Comparison of ENCODE assay signal across 8 worm cellular contexts in genomic region chrIV:2316796-2317195, ce11.
TF ChIP-seq lines count a peak whose summit lies in the region.

No protein-coding gene starts in this region.

TF ChIP-seq in whole organism, L1 larva, 84 proteins besides CTCF, POLR2A, EP300 and RAD21 (continues in another document):
- TF ChIP-seq lin-35 (GFP tag; optimal IDR thresholded peaks at IDR 0.05; lab: Kevin White, UChicago) = peak; percentile 81 to 92
- TF ChIP-seq pax-3 (tag; optimal IDR thresholded peaks at IDR 0.05; lab: Kevin White, UChicago) = no peak
- TF ChIP-seq ztf-11 (tag; optimal IDR thresholded peaks at IDR 0.05; lab: Kevin White, UChicago) = no peak
- TF ChIP-seq nhr-47 (tag; optimal IDR thresholded peaks at IDR 0.05; lab: Kevin White, UChicago) = peak; percentile 43
- peak; percentile 83 for TF ChIP-seq lin-14 (GFP tag; optimal IDR thresholded peaks at IDR 0.05; lab: Kevin White, UChicago)
- TF ChIP-seq tlp-1 (tag; optimal IDR thresholded peaks at IDR 0.05; lab: Kevin White, UChicago) = no peak
- peak; percentile 79 for TF ChIP-seq lin-15B (tag; optimal IDR thresholded peaks at IDR 0.05; lab: Kevin White, UChicago)
- peak; percentile 22 for TF ChIP-seq tbx-2 (tag; optimal IDR thresholded peaks at IDR 0.05; lab: Kevin White, UChicago)
- peak; percentile 31 for TF ChIP-seq swsn-7 (tag; optimal IDR thresholded peaks at IDR 0.05; lab: Kevin White, UChicago)
- peak; percentile 16 for TF ChIP-seq mep-1 (tag; optimal IDR thresholded peaks at IDR 0.05; lab: Kevin White, UChicago)
- TF ChIP-seq elt-3 (tag; optimal IDR thresholded peaks at IDR 0.05; lab: Kevin White, UChicago) = peak in 3 of 6 experiments; percentile 20 to 30 (median 27)

TF ChIP-seq in whole organism, L2 larva, 48 proteins besides CTCF, POLR2A, EP300 and RAD21 (continues in another document):
- TF ChIP-seq lin-39 (tag; optimal IDR thresholded peaks at IDR 0.05; lab: Kevin White, UChicago) (no peak), nhr-11 (tag; optimal IDR thresholded peaks at IDR 0.05; lab: Kevin White, UChicago) (no peak), unc-62 (GFP tag; optimal IDR thresholded peaks at IDR 0.05; lab: Kevin White, UChicago) (no peak), nhr-77 (tag; optimal IDR thresholded peaks at IDR 0.05; lab: Kevin White, UChicago) (no peak), lin-11 (tag; optimal IDR thresholded peaks at IDR 0.05; lab: Kevin White, UChicago) (no peak), fos-1 (tag; optimal IDR thresholded peaks at IDR 0.05; lab: Kevin White, UChicago) (peak; percentile 76), mdl-1 (tag; optimal IDR thresholded peaks at IDR 0.05; lab: Kevin White, UChicago) (no peak), snpc-4 (tag; optimal IDR thresholded peaks at IDR 0.05; lab: Kevin White, UChicago) (no peak), lin-13 (GFP tag; optimal IDR thresholded peaks at IDR 0.05; lab: Kevin White, UChicago) (peak; percentile 34), crh-2 (tag; optimal IDR thresholded peaks at IDR 0.05; lab: Kevin White, UChicago) (peak; percentile 84), R02D3.7 (tag; optimal IDR thresholded peaks at IDR 0.05; lab: Kevin White, UChicago) (no peak), F13H6.1 (tag; optimal IDR thresholded peaks at IDR 0.05; lab: Kevin White, UChicago) (peak; percentile 18)

TF ChIP-seq in whole organism, L3 larva, 47 proteins besides CTCF, POLR2A, EP300 and RAD21 (continues in another document):
- no peak for TF ChIP-seq daf-12 (tag; optimal IDR thresholded peaks at IDR 0.05; lab: Kevin White, UChicago)
- no peak for TF ChIP-seq elt-3 (tag; optimal IDR thresholded peaks at IDR 0.05; lab: Kevin White, UChicago)
- TF ChIP-seq mdl-1 (tag; optimal IDR thresholded peaks at IDR 0.05; lab: Kevin White, UChicago) = no peak
- no peak for TF ChIP-seq nhr-67 (tag; optimal IDR thresholded peaks at IDR 0.05; lab: Kevin White, UChicago)
- TF ChIP-seq pqm-1 (tag; optimal IDR thresholded peaks at IDR 0.05; lab: Kevin White, UChicago) = peak; percentile 71
- TF ChIP-seq unc-39 (tag; optimal IDR thresholded peaks at IDR 0.05; lab: Kevin White, UChicago) = no peak
- no peak for TF ChIP-seq nhr-12 (tag; optimal IDR thresholded peaks at IDR 0.05; lab: Kevin White, UChicago)
- TF ChIP-seq nhr-23 (tag; optimal IDR thresholded peaks at IDR 0.05; lab: Kevin White, UChicago) = peak; percentile 53
- TF ChIP-seq tbx-2 (tag; optimal IDR thresholded peaks at IDR 0.05; lab: Kevin White, UChicago) = no peak
- peak; percentile 75 for TF ChIP-seq elt-2 (tag; optimal IDR thresholded peaks at IDR 0.05; lab: Kevin White, UChicago)
- no peak for TF ChIP-seq fkh-2 (tag; optimal IDR thresholded peaks at IDR 0.05; lab: Kevin White, UChicago)
- no peak for TF ChIP-seq aly-2 (tag; optimal IDR thresholded peaks at IDR 0.05; lab: Kevin White, UChicago)
- TF ChIP-seq R02D3.7 (tag; optimal IDR thresholded peaks at IDR 0.05; lab: Kevin White, UChicago) = no peak

TF ChIP-seq in whole organism, L4 larva, 104 proteins besides CTCF, POLR2A, EP300 and RAD21 (continues in another document):
- no peak for TF ChIP-seq madf-9 (GFP tag; conservative IDR thresholded peaks at IDR 0.05; lab: Robert Waterston, UW)
- no peak for TF ChIP-seq ZK337.2 (GFP tag; IDR thresholded peaks at IDR 0.05; lab: Robert Waterston, UW)
- no peak for TF ChIP-seq nhr-76 (tag; optimal IDR thresholded peaks at IDR 0.05; lab: Kevin White, UChicago)
- no peak for TF ChIP-seq daf-16 (GFP tag; optimal IDR thresholded peaks at IDR 0.05; lab: Kevin White, UChicago)
- peak; percentile 24 for TF ChIP-seq daf-16 (tag; optimal IDR thresholded peaks at IDR 0.05; lab: Kevin White, UChicago)
- TF ChIP-seq Y5F2A.4 (GFP tag; optimal IDR thresholded peaks at IDR 0.05; lab: Kevin White, UChicago) = no peak
- TF ChIP-seq rbr-2 (tag; optimal IDR thresholded peaks at IDR 0.05; lab: Kevin White, UChicago) = peak; percentile 46
- TF ChIP-seq F44E2.7 (GFP tag; IDR thresholded peaks at IDR 0.05; lab: Robert Waterston, UW) = no peak
- no peak for TF ChIP-seq aly-2 (tag; optimal IDR thresholded peaks at IDR 0.05; lab: Kevin White, UChicago)
- TF ChIP-seq daf-12 (tag; optimal IDR thresholded peaks at IDR 0.05; lab: Kevin White, UChicago) = no peak
- TF ChIP-seq hlh-11 (tag; optimal IDR thresholded peaks at IDR 0.05; lab: Kevin White, UChicago) = peak; percentile 85
- TF ChIP-seq T20F7.1 (GFP tag; optimal IDR thresholded peaks at IDR 0.05; lab: Kevin White, UChicago) = peak; percentile 43
- no peak for TF ChIP-seq egl-43 (GFP tag; IDR thresholded peaks at IDR 0.05; lab: Robert Waterston, UW)

TF ChIP-seq in whole organism, early embryonic, 17 proteins besides CTCF, POLR2A, EP300 and RAD21:
- TF ChIP-seq tbx-37 (GFP tag; conservative IDR thresholded peaks at IDR 0.05; lab: Robert Waterston, UW) (no peak), hmg-4 (GFP tag; optimal IDR thresholded peaks at IDR 0.05; lab: Kevin White, UChicago) (peak; percentile 50)

TF ChIP-seq in whole organism, late embryonic, 69 proteins besides CTCF, POLR2A, EP300 and RAD21:
- TF ChIP-seq hlh-15 (tag; optimal IDR thresholded peaks at IDR 0.05; lab: Kevin White, UChicago) = no peak
- peak; percentile 26 for TF ChIP-seq tbx-2 (tag; optimal IDR thresholded peaks at IDR 0.05; lab: Kevin White, UChicago)
- peak; percentile 66 for TF ChIP-seq ceh-48 (tag; optimal IDR thresholded peaks at IDR 0.05; lab: Kevin White, UChicago)
- TF ChIP-seq unc-86 (tag; optimal IDR thresholded peaks at IDR 0.05; lab: Kevin White, UChicago) = no peak
- peak; percentile 2 for TF ChIP-seq ceh-31 (tag; optimal IDR thresholded peaks at IDR 0.05; lab: Kevin White, UChicago)
- peak; percentile 25 for TF ChIP-seq nfya-1 (tag; optimal IDR thresholded peaks at IDR 0.05; lab: Kevin White, UChicago)
- peak; percentile 46 for TF ChIP-seq rnt-1 (tag; optimal IDR thresholded peaks at IDR 0.05; lab: Kevin White, UChicago)

TF ChIP-seq in whole organism, mixed stage, embryonic, 35 proteins besides CTCF, POLR2A, EP300 and RAD21:
- TF ChIP-seq lin-32 (GFP tag; optimal IDR thresholded peaks at IDR 0.05; lab: Kevin White, UChicago) (no peak), mep-1 (tag; optimal IDR thresholded peaks at IDR 0.05; lab: Kevin White, UChicago) (peak; percentile 35), lsy-2 (tag; optimal IDR thresholded peaks at IDR 0.05; lab: Kevin White, UChicago) (peak; percentile 22), hlh-1 (tag; optimal IDR thresholded peaks at IDR 0.05; lab: Kevin White, UChicago) (peak; percentile 6), nhr-76 (tag; optimal IDR thresholded peaks at IDR 0.05; lab: Kevin White, UChicago) (no peak)

TF ChIP-seq in whole organism, young adult, 124 proteins besides CTCF, POLR2A, EP300 and RAD21 (continues in another document):
- peak; percentile 65 for TF ChIP-seq nhr-90 (tag; optimal IDR thresholded peaks at IDR 0.05; lab: Kevin White, UChicago)
- no peak for TF ChIP-seq attf-6 (GFP tag; IDR thresholded peaks at IDR 0.05; lab: Robert Waterston, UW)
- peak; percentile 81 for TF ChIP-seq dox-1 (GFP tag; IDR thresholded peaks at IDR 0.05; lab: Robert Waterston, UW)
- peak; percentile 47; the same call in 1 of the 2 replicates for TF ChIP-seq pbrm-1 (GFP tag; IDR thresholded peaks at IDR 0.05; lab: Robert Waterston, UW)
- TF ChIP-seq F57A8.1 (GFP tag; optimal IDR thresholded peaks at IDR 0.05; lab: Kevin White, UChicago) = no peak
- no peak for TF ChIP-seq B0035.1 (tag; optimal IDR thresholded peaks at IDR 0.05; lab: Kevin White, UChicago)
- TF ChIP-seq let-607 (tag; optimal IDR thresholded peaks at IDR 0.05; lab: Kevin White, UChicago) = peak in 1 of 2 experiments; percentile 61
- no peak for TF ChIP-seq madf-6 (GFP tag; IDR thresholded peaks at IDR 0.05; lab: Robert Waterston, UW)
- no peak for TF ChIP-seq aptf-3 (GFP tag; IDR thresholded peaks at IDR 0.05; lab: Robert Waterston, UW)
- TF ChIP-seq tbx-9 (tag; optimal IDR thresholded peaks at IDR 0.05; lab: Kevin White, UChicago; ENCODE audit: borderline replicate concordance) = no peak
- no peak for TF ChIP-seq nfya-1 (tag; optimal IDR thresholded peaks at IDR 0.05; lab: Kevin White, UChicago; ENCODE audit: borderline replicate concordance, insufficient read depth)
- TF ChIP-seq nhr-27 (tag; optimal IDR thresholded peaks at IDR 0.05; lab: Kevin White, UChicago) = no peak
- no peak for TF ChIP-seq lsy-27 (tag; optimal IDR thresholded peaks at IDR 0.05; lab: Kevin White, UChicago; ENCODE audit: borderline replicate concordance, insufficient read depth)
- no peak for TF ChIP-seq sea-2 (GFP tag; IDR thresholded peaks at IDR 0.05; lab: Robert Waterston, UW)
- TF ChIP-seq T07F8.4 (tag; optimal IDR thresholded peaks at IDR 0.05; lab: Kevin White, UChicago) = no peak
- TF ChIP-seq D2030.7 (GFP tag; IDR thresholded peaks at IDR 0.05; lab: Robert Waterston, UW) = no peak
- no peak for TF ChIP-seq hsf-1 (GFP tag; IDR thresholded peaks at IDR 0.05; lab: Robert Waterston, UW)
- no peak for TF ChIP-seq pha-4 (tag; optimal IDR thresholded peaks at IDR 0.05; lab: Kevin White, UChicago)
- peak; percentile 71 for TF ChIP-seq ets-4 (GFP tag; optimal IDR thresholded peaks at IDR 0.05; lab: Kevin White, UChicago)
- TF ChIP-seq nfya-2 (GFP tag; IDR thresholded peaks at IDR 0.05; lab: Robert Waterston, UW) = no peak
- TF ChIP-seq Y95B8A.8 (GFP tag; IDR thresholded peaks at IDR 0.05; lab: Robert Waterston, UW) = no peak
- no peak for TF ChIP-seq madf-8 (GFP tag; conservative IDR thresholded peaks at IDR 0.05; lab: Robert Waterston, UW)
- no peak for TF ChIP-seq ztf-6 (GFP tag; IDR thresholded peaks at IDR 0.05; lab: Robert Waterston, UW)
- no peak for TF ChIP-seq lir-1 (GFP tag; conservative IDR thresholded peaks at IDR 0.05; lab: Robert Waterston, UW)
- no peak for TF ChIP-seq sdz-38 (tag; optimal IDR thresholded peaks at IDR 0.05; lab: Kevin White, UChicago)
- TF ChIP-seq him-1 (tag; optimal IDR thresholded peaks at IDR 0.05; lab: Kevin White, UChicago) = no peak
- TF ChIP-seq F23B12.7 (tag; optimal IDR thresholded peaks at IDR 0.05; lab: Kevin White, UChicago; ENCODE audit: insufficient read depth) = no peak
- no peak for TF ChIP-seq ztf-28 (GFP tag; IDR thresholded peaks at IDR 0.05; lab: Robert Waterston, UW)
- TF ChIP-seq lag-1 (GFP tag; IDR thresholded peaks at IDR 0.05; lab: Robert Waterston, UW) = no peak
- no peak for TF ChIP-seq hlh-26 (GFP tag; conservative IDR thresholded peaks at IDR 0.05; lab: Robert Waterston, UW)
- TF ChIP-seq hmg-20 (GFP tag; IDR thresholded peaks at IDR 0.05; lab: Robert Waterston, UW) = no peak
- no peak for TF ChIP-seq mes-4 (tag; optimal IDR thresholded peaks at IDR 0.05; lab: Kevin White, UChicago)
- TF ChIP-seq rec-8 (tag; optimal IDR thresholded peaks at IDR 0.05; lab: Kevin White, UChicago) = no peak
- no peak for TF ChIP-seq B0019.2 (GFP tag; conservative IDR thresholded peaks at IDR 0.05; lab: Robert Waterston, UW)
- TF ChIP-seq madf-10 (tag; optimal IDR thresholded peaks at IDR 0.05; lab: Kevin White, UChicago) = peak; percentile 54
- no peak for TF ChIP-seq C06A6.2 (GFP tag; conservative IDR thresholded peaks at IDR 0.05; lab: Robert Waterston, UW)
- TF ChIP-seq F52B5.7 (tag; optimal IDR thresholded peaks at IDR 0.05; lab: Kevin White, UChicago) = no peak
- no peak for TF ChIP-seq dpff-1 (tag; optimal IDR thresholded peaks at IDR 0.05; lab: Kevin White, UChicago)
